Fruit fly (Drosophila melanogaster) whole organism, pupa: ENCODE data around the gene tsg.

Experiments used
- CG13204 ChIP-seq: fragments of 200-800 bp; sonication (Bioruptor generic); optimal IDR thresholded peaks from 2 replicates; lab custom pipeline; 2018; ENCODE audit warnings: missing biosample characterization, mild to moderate bottlenecking, missing genetic modification characterization, moderate library complexity
- CG14655 ChIP-seq: fragments of 200-800 bp; sonication (Bioruptor generic); optimal IDR thresholded peaks from 3 replicates; lab custom pipeline; 2017; ENCODE audit warnings: mild to moderate bottlenecking, missing biosample characterization, missing genetic modification reagents, missing genetic modification characterization
- CG15710 ChIP-seq: fragments of 200-800 bp; sonication (Bioruptor generic); optimal IDR thresholded peaks from 2 replicates; lab custom pipeline; 2018; ENCODE audit warnings: missing biosample characterization, mild to moderate bottlenecking, missing genetic modification characterization, moderate library complexity
- CG17806 ChIP-seq: fragments of 200-800 bp; sonication (Bioruptor generic); optimal IDR thresholded peaks from 2 replicates; lab custom pipeline; 2018; ENCODE audit warnings: missing biosample characterization, mild to moderate bottlenecking, missing genetic modification characterization, moderate library complexity
- CG34367 ChIP-seq: fragments of 200-800 bp; sonication (Bioruptor generic); optimal IDR thresholded peaks from 2 replicates; lab custom pipeline; 2018; ENCODE audit warnings: missing biosample characterization, mild to moderate bottlenecking, missing genetic modification characterization
- CG4496 ChIP-seq: fragments of 200-800 bp; sonication (Bioruptor generic); IDR thresholded peaks from 3 replicates; pipeline ENCODE4 v1.3.6; 2022; ENCODE audit warnings: missing biosample characterization, missing genetic modification characterization
- CG8159 ChIP-seq: fragments of 200-800 bp; sonication (Bioruptor generic); optimal IDR thresholded peaks from 3 replicates; lab custom pipeline; 2018; ENCODE audit warnings: missing biosample characterization, mild to moderate bottlenecking, missing genetic modification characterization, moderate library complexity
- CG8301 ChIP-seq: fragments of 200-800 bp; sonication (Bioruptor generic); optimal IDR thresholded peaks from 2 replicates; lab custom pipeline; 2018; ENCODE audit warnings: missing biosample characterization, mild to moderate bottlenecking, missing genetic modification characterization
- Pif1A ChIP-seq: fragments of 200-800 bp; sonication (Bioruptor generic); optimal IDR thresholded peaks from 3 replicates; lab custom pipeline; 2016; ENCODE audit warnings: missing biosample characterization, missing genetic modification characterization
- Pif1B ChIP-seq: fragments of 200-800 bp; sonication (Bioruptor generic); optimal IDR thresholded peaks from 3 replicates; lab custom pipeline; 2016; ENCODE audit warnings: missing biosample characterization, missing genetic modification characterization
- Snoo ChIP-seq: fragments of 200-800 bp; sonication (Bioruptor generic); optimal IDR thresholded peaks from 3 replicates; lab custom pipeline; 2017; ENCODE audit warnings: missing biosample characterization, mild to moderate bottlenecking, missing genetic modification characterization, inconsistent platforms
- fd96Ca ChIP-seq: fragments of 200-800 bp; sonication (Bioruptor generic); IDR thresholded peaks from 3 replicates; pipeline ENCODE4 v1.3.6; 2022; ENCODE audit warnings: missing biosample characterization, missing genetic modification characterization
- gl ChIP-seq: fragments of 200-800 bp; sonication (Bioruptor generic); optimal IDR thresholded peaks from 2 replicates; lab custom pipeline; 2018; ENCODE audit warnings: missing biosample characterization, mild to moderate bottlenecking, missing genetic modification characterization
- rn ChIP-seq: fragments of 200-800 bp; sonication (Bioruptor generic); IDR thresholded peaks from 2 replicates; pipeline ENCODE4 v1.3.6; 2022; ENCODE audit warnings: missing biosample characterization, missing genetic modification characterization

dm6 chrX:12031400-12031799, 42.7 kb upstream of the tsg start, which contains the start of gene Cyp311a1:
- TF ChIP-seq CG17806 (tag; lab: Kevin White, UChicago) (no peak), CG34367 (tag; lab: Kevin White, UChicago) (no peak), Pif1B (GFP tag; lab: Kevin White, UChicago) (no peak), CG14655 (GFP tag; lab: Kevin White, UChicago) (no peak), CG15710 (tag; lab: Kevin White, UChicago) (no peak), CG8159 (tag; lab: Kevin White, UChicago) (no peak), CG8301 (tag; lab: Kevin White, UChicago) (no peak), fd96Ca (GFP tag; lab: Robert Waterston, UW) (no peak), Snoo (no peak), rn (GFP tag; lab: Robert Waterston, UW) (no peak), CG13204 (GFP tag; lab: Kevin White, UChicago) (no peak), CG4496 (no peak), gl (tag; lab: Kevin White, UChicago) (no peak), Pif1A (GFP tag; lab: Kevin White, UChicago) (no peak)
